Worm (Caenorhabditis elegans) whole organism, early embryonic: ENCODE results near the gene F08G12.1.

Experiments
- B0310.2 ChIP-seq: sonication (generic microtip); optimal IDR thresholded peaks from 2 replicates; lab custom pipeline; 2016; ENCODE audit warnings: mild to moderate bottlenecking, missing genetic modification characterization, missing compliant biosample characterization
- F13C5.2 ChIP-seq: sonication (generic microtip); optimal IDR thresholded peaks from 2 replicates; lab custom pipeline; 2017; ENCODE audit warnings: mild to moderate bottlenecking, missing genetic modification characterization, inconsistent platforms, missing compliant biosample characterization
- ama-1 ChIP-seq: fragments of 150-350 bp; optimal IDR thresholded peaks from 2 replicates; lab custom pipeline; 2014
- ets-7 ChIP-seq: sonication (generic microtip); optimal IDR thresholded peaks from 2 replicates; lab custom pipeline; 2016; ENCODE audit warnings: missing genotype, missing genetic modification characterization, missing compliant biosample characterization
- hmbx-1 ChIP-seq: sonication (generic microtip); optimal IDR thresholded peaks from 2 replicates; lab custom pipeline; 2016; ENCODE audit warnings: mild to moderate bottlenecking, missing genetic modification characterization, missing compliant biosample characterization
- hmg-4 ChIP-seq: fragments of 200-800 bp; sonication (Bioruptor generic); optimal IDR thresholded peaks from 2 replicates; lab custom pipeline; 2018; ENCODE audit warnings: mild to moderate bottlenecking, missing genetic modification characterization, missing compliant biosample characterization
- pes-1 ChIP-seq: fragments of 200-800 bp; sonication (Bioruptor generic); IDR thresholded peaks from 2 replicates; pipeline ENCODE4 v1.3.6; 2022; ENCODE audit warnings: missing genetic modification reagents, missing genetic modification characterization, missing compliant biosample characterization
- tbx-11 ChIP-seq: fragments of 200-800 bp; sonication (Bioruptor generic); IDR thresholded peaks from 2 replicates; pipeline ENCODE4 v1.3.6; 2022; ENCODE audit warnings: missing genetic modification characterization, missing compliant biosample characterization

- TF ChIP-seq ama-1 (lab: Kevin White, UChicago), result no peak
- no peak for TF ChIP-seq F13C5.2 (tag; lab: Kevin White, UChicago)
- no peak for TF ChIP-seq ets-7 (tag; lab: Kevin White, UChicago)
- no peak for TF ChIP-seq pes-1 (GFP tag; lab: Robert Waterston, UW)
- no peak for TF ChIP-seq hmbx-1 (tag; lab: Kevin White, UChicago)
- no peak for TF ChIP-seq hmg-4 (GFP tag; lab: Kevin White, UChicago)
- no peak for TF ChIP-seq tbx-11 (GFP tag; lab: Robert Waterston, UW)
- no peak for TF ChIP-seq B0310.2
These were observed 23.0 kb upstream of the F08G12.1 start for ce11 chrX:11328710-11329109.
